Worm (Caenorhabditis elegans): ENCODE measurements around the gene T19D12.5.

T19D12.5 gene

ce11 chrII:6589408-6589807 is 46.6 kb downstream of the T19D12.5 start, which contains the start of gene vps-32.1:
vps-32.1 (plus strand) TSS chrII:6589708.
- TF ChIP-seq xnd-1 (tag; optimal IDR thresholded peaks at IDR 0.05) = no peak
- TF ChIP-seq lin-26 (GFP tag; IDR thresholded peaks at IDR 0.05) = 0 out of 2 replicates have a peak, but pooled peaks have one; percentile 19

ce11 chrII:6588605-6589292 is 47.3 kb downstream of the T19D12.5 start, which contains the start of gene icd-1:
icd-1 (minus strand) TSS chrII:6588655.
- TF ChIP-seq aptf-2 (GFP tag; conservative IDR thresholded peaks at IDR 0.05) (0 out of 2 replicates have a peak, but pooled peaks have one; percentile 13), rpc-1 (optimal IDR thresholded peaks at IDR 0.05) (peak; percentile 13), rpc-1 (tag; optimal IDR thresholded peaks at IDR 0.05) (no peak), sea-2 (GFP tag; IDR thresholded peaks at IDR 0.05) (no peak), lsl-1 (GFP tag; optimal IDR thresholded peaks at IDR 0.05) (peak; percentile 81), F57A8.1 (GFP tag; optimal IDR thresholded peaks at IDR 0.05) (no peak), ceh-27 (GFP tag; optimal IDR thresholded peaks at IDR 0.05) (peak; percentile 85), madf-8 (GFP tag; conservative IDR thresholded peaks at IDR 0.05) (peak; percentile 71), pha-4 (tag; optimal IDR thresholded peaks at IDR 0.05) (no peak), lin-26 (GFP tag; IDR thresholded peaks at IDR 0.05) (peak; percentile 45; the same call in 1 of the 2 replicates), rcor-1 (GFP tag; IDR thresholded peaks at IDR 0.05) (peak; percentile 93), somi-1 (GFP tag; optimal IDR thresholded peaks at IDR 0.05) (peak; percentile 90), cebp-1 (GFP tag; IDR thresholded peaks at IDR 0.05) (peak; percentile 99), cebp-1 (tag; optimal IDR thresholded peaks at IDR 0.05) (peak; percentile 100), egl-18 (GFP tag; IDR thresholded peaks at IDR 0.05) (0 out of 2 replicates have a peak, but pooled peaks have one; percentile 28), bed-2 (GFP tag; IDR thresholded peaks at IDR 0.05) (no peak), Y79H2A.3 (GFP tag; conservative IDR thresholded peaks at IDR 0.05) (no peak; the same call in 1 of the 2 replicates), hlh-12 (tag; optimal IDR thresholded peaks at IDR 0.05) (no peak), ztf-26 (tag; optimal IDR thresholded peaks at IDR 0.05) (peak; percentile 88), F55B11.4 (tag; optimal IDR thresholded peaks at IDR 0.05; ENCODE audit: borderline replicate concordance, insufficient read depth) (no peak), hmg-1.2 (GFP tag; IDR thresholded peaks at IDR 0.05) (peak; percentile 99), zfh-2 (GFP tag; conservative IDR thresholded peaks at IDR 0.05) (peak; percentile 84), Y53F4B.3 (GFP tag; IDR thresholded peaks at IDR 0.05) (0 out of 2 replicates have a peak, but pooled peaks have one; percentile 10), F23B12.7 (tag; optimal IDR thresholded peaks at IDR 0.05; ENCODE audit: insufficient read depth) (peak; percentile 96), C17E4.6 (GFP tag; IDR thresholded peaks at IDR 0.05) (peak; percentile 57; the same call in 1 of the 2 replicates), lin-35 (GFP tag; optimal IDR thresholded peaks at IDR 0.05) (peak in 2 of 3 experiments; percentile 67 to 88), him-1 (tag; optimal IDR thresholded peaks at IDR 0.05) (peak; percentile 63), tbx-9 (tag; optimal IDR thresholded peaks at IDR 0.05; ENCODE audit: borderline replicate concordance) (no peak), F37B4.10 (GFP tag; IDR thresholded peaks at IDR 0.05) (no peak), ZK185.1 (tag; optimal IDR thresholded peaks at IDR 0.05; ENCODE audit: poor library complexity, severe bottlenecking) (peak; percentile 86), dpl-1 (GFP tag; optimal IDR thresholded peaks at IDR 0.05) (peak; percentile 36), F39B2.1 (GFP tag; IDR thresholded peaks at IDR 0.05) (no peak), ama-1 (optimal IDR thresholded peaks at IDR 0.05) (no peak), ama-1 (GFP tag; optimal IDR thresholded peaks at IDR 0.05) (peak in 1 of 2 experiments; percentile 12), nfyb-1 (GFP tag; IDR thresholded peaks at IDR 0.05) (peak; percentile 94), xnd-1 (tag; optimal IDR thresholded peaks at IDR 0.05) (peak; percentile 64), aptf-3 (GFP tag; IDR thresholded peaks at IDR 0.05) (no peak), let-607 (tag; optimal IDR thresholded peaks at IDR 0.05) (peak; percentile 53 to 80), die-1 (tag; optimal IDR thresholded peaks at IDR 0.05) (no peak), gei-17 (GFP tag; optimal IDR thresholded peaks at IDR 0.05) (peak; percentile 80), hmg-20 (GFP tag; IDR thresholded peaks at IDR 0.05) (0 out of 2 replicates have a peak, but pooled peaks have one; percentile 55), zim-3 (tag; optimal IDR thresholded peaks at IDR 0.05) (peak; percentile 44), rec-8 (tag; optimal IDR thresholded peaks at IDR 0.05) (peak in 1 of 2 experiments; percentile 65), attf-6 (GFP tag; IDR thresholded peaks at IDR 0.05) (peak; percentile 61; the same call in 1 of the 2 replicates)

Measured in whole organism, young adult.